Fruit fly (Drosophila melanogaster) whole organism, embryonic: ENCODE data around the gene N.
A peak's percentile ranks its signal among the peaks of the same experiment; 100 is the strongest.

ENCODE experiments used
- Aef1 ChIP-seq: fragments of 200-800 bp; sonication (Bioruptor generic); IDR thresholded peaks from 3 replicates; pipeline ENCODE4 v1.3.6; 2022; ENCODE audit warnings: missing biosample characterization, missing genetic modification characterization
- CG10147 ChIP-seq: fragments of 200-800 bp; sonication (Bioruptor generic); optimal IDR thresholded peaks from 2 replicates; lab custom pipeline; 2019; ENCODE audit warnings: missing biosample characterization, mild to moderate bottlenecking, missing genetic modification characterization, moderate library complexity
- CG10321 ChIP-seq: fragments of 200-800 bp; sonication (Bioruptor generic); IDR thresholded peaks from 2 replicates; pipeline ENCODE4 v1.3.6; 2022; ENCODE audit warnings: missing biosample characterization, missing genetic modification characterization
- CG10959 ChIP-seq: fragments of 200-800 bp; sonication (Bioruptor generic); IDR thresholded peaks from 2 replicates; pipeline ENCODE4 v1.3.6; 2022; ENCODE audit warnings: missing biosample characterization, missing genetic modification characterization
- CG12942 ChIP-seq: fragments of 200-800 bp; sonication (Bioruptor generic); optimal IDR thresholded peaks from 3 replicates; lab custom pipeline; 2016; ENCODE audit warnings: missing biosample characterization, missing genetic modification characterization
- CG17361 ChIP-seq: fragments of 200-800 bp; sonication (Bioruptor generic); IDR thresholded peaks from 3 replicates; pipeline ENCODE4 v1.3.6; 2022; ENCODE audit warnings: missing biosample characterization, missing genetic modification characterization
- CG18011 ChIP-seq: fragments of 200-800 bp; sonication (Bioruptor generic); optimal IDR thresholded peaks from 2 replicates; lab custom pipeline; 2017; ENCODE audit warnings: missing biosample characterization, missing genetic modification characterization, mild to moderate bottlenecking, moderate library complexity, missing genotype
- CG18599 ChIP-seq: fragments of 200-800 bp; sonication (Bioruptor generic); optimal IDR thresholded peaks from 3 replicates; lab custom pipeline; 2017; ENCODE audit warnings: missing biosample characterization, missing genetic modification characterization, mild to moderate bottlenecking, moderate library complexity, missing genetic modification reagents
- CG2129 ChIP-seq: fragments of 200-800 bp; sonication (Bioruptor generic); IDR thresholded peaks from 2 replicates; pipeline ENCODE4 v1.3.6; 2022; ENCODE audit warnings: missing biosample characterization, missing genetic modification characterization; ENCODE audit not compliant: partially characterized antibody
- CG2678 ChIP-seq: fragments of 200-800 bp; sonication (Bioruptor generic); optimal IDR thresholded peaks from 3 replicates; lab custom pipeline; 2019; ENCODE audit warnings: missing biosample characterization, mild to moderate bottlenecking, missing genetic modification characterization, moderate library complexity
- CG34422 ChIP-seq: fragments of 200-800 bp; sonication (Bioruptor generic); IDR thresholded peaks from 3 replicates; pipeline ENCODE4 v1.3.6; 2022; ENCODE audit warnings: missing biosample characterization, missing genetic modification characterization
- CG3995 ChIP-seq: fragments of 200-800 bp; sonication (Bioruptor generic); optimal IDR thresholded peaks from 3 replicates; lab custom pipeline; 2016; ENCODE audit warnings: missing biosample characterization, missing genetic modification characterization
- CG4282 ChIP-seq: fragments of 200-800 bp; sonication (Bioruptor generic); optimal IDR thresholded peaks from 2 replicates; lab custom pipeline; 2016; ENCODE audit warnings: missing biosample characterization, missing genetic modification characterization
- CG43689 ChIP-seq: fragments of 200-800 bp; sonication (Bioruptor generic); IDR thresholded peaks from 2 replicates; pipeline ENCODE4 v1.3.6; 2022; ENCODE audit warnings: missing biosample characterization, missing genetic modification characterization
- CG4707 ChIP-seq: fragments of 200-800 bp; sonication (Bioruptor generic); optimal IDR thresholded peaks from 2 replicates; lab custom pipeline; 2018; ENCODE audit warnings: missing biosample characterization, mild to moderate bottlenecking, missing genetic modification characterization, moderate library complexity
- CG6683 ChIP-seq: fragments of 200-800 bp; sonication (Bioruptor generic); optimal IDR thresholded peaks from 2 replicates; lab custom pipeline; 2017; ENCODE audit warnings: missing biosample characterization, mild to moderate bottlenecking, missing genetic modification characterization, missing genetic modification reagents
- CG7357 ChIP-seq: fragments of 200-800 bp; sonication (Bioruptor generic); IDR thresholded peaks from 3 replicates; pipeline ENCODE4 v1.3.6; 2022; ENCODE audit warnings: missing biosample characterization, missing genetic modification characterization
- CG7839 ChIP-seq: fragments of 200-800 bp; sonication (Bioruptor generic); optimal IDR thresholded peaks from 3 replicates; lab custom pipeline; 2018; ENCODE audit warnings: missing biosample characterization, mild to moderate bottlenecking, missing genetic modification characterization, moderate library complexity
- CG8359 ChIP-seq: fragments of 200-800 bp; sonication (Bioruptor generic); optimal IDR thresholded peaks from 2 replicates; lab custom pipeline; 2017; ENCODE audit warnings: missing biosample characterization, mild to moderate bottlenecking, missing genetic modification characterization, borderline replicate concordance
- CkIIα-i1 ChIP-seq: fragments of 200-800 bp; sonication (Bioruptor generic); IDR thresholded peaks from 2 replicates; pipeline ENCODE4 v1.3.6; 2022; ENCODE audit warnings: missing biosample characterization, missing genetic modification characterization
- D19A ChIP-seq: fragments of 200-800 bp; optimal IDR thresholded peaks from 3 replicates; lab custom pipeline; 2019; ENCODE audit warnings: missing biosample characterization, mild to moderate bottlenecking, missing genetic modification characterization, moderate library complexity
- Doc3 ChIP-seq: fragments of 200-800 bp; sonication (Bioruptor generic); IDR thresholded peaks from 3 replicates; pipeline ENCODE4 v1.3.6; 2022; ENCODE audit warnings: missing biosample characterization, missing genetic modification characterization; ENCODE audit not compliant: partially characterized antibody
- Drgx ChIP-seq: fragments of 200-800 bp; sonication (Bioruptor generic); IDR thresholded peaks from 2 replicates; pipeline ENCODE4 v1.3.6; 2022; ENCODE audit warnings: missing biosample characterization, missing genetic modification characterization
- Elba2 ChIP-seq: fragments of 200-800 bp; sonication (Bioruptor generic); optimal IDR thresholded peaks from 3 replicates; lab custom pipeline; 2016; ENCODE audit warnings: missing biosample characterization, missing genetic modification characterization
- H15 ChIP-seq: fragments of 200-800 bp; sonication (Bioruptor generic); IDR thresholded peaks from 3 replicates; pipeline ENCODE4 v1.3.6; 2022; ENCODE audit warnings: missing biosample characterization, missing genetic modification characterization
- HLH3B ChIP-seq: fragments of 200-800 bp; sonication (Bioruptor generic); IDR thresholded peaks from 2 replicates; pipeline ENCODE4 v1.3.6; 2022; ENCODE audit warnings: missing biosample characterization, missing genetic modification characterization
- Mad ChIP-seq: fragments of 200-800 bp; sonication (Bioruptor generic); optimal IDR thresholded peaks from 2 replicates; lab custom pipeline; 2016; ENCODE audit warnings: missing biosample characterization, missing genetic modification characterization
- Med ChIP-seq: fragments of 200-800 bp; sonication (Bioruptor generic); peaks from one replicate; lab custom pipeline; 2016; ENCODE audit warnings: missing biosample characterization, missing genetic modification characterization, mild to moderate bottlenecking, inconsistent platforms, moderate library complexity
- Scr ChIP-seq: fragments of 200-800 bp; sonication (Bioruptor generic); IDR thresholded peaks from 2 replicates; pipeline ENCODE4 v1.3.6; 2022; ENCODE audit warnings: missing biosample characterization, missing genetic modification characterization; ENCODE audit not compliant: partially characterized antibody
- Spps ChIP-seq: fragments of 200-800 bp; sonication (Bioruptor generic); optimal IDR thresholded peaks from 2 replicates; lab custom pipeline; 2018; ENCODE audit warnings: missing biosample characterization, mild to moderate bottlenecking, missing genetic modification characterization
- chm ChIP-seq: fragments of 200-800 bp; sonication (Bioruptor generic); IDR thresholded peaks from 2 replicates; pipeline ENCODE4 v1.3.6; 2022; ENCODE audit warnings: missing biosample characterization, missing genetic modification characterization
- cwo ChIP-seq: fragments of 200-800 bp; sonication (Bioruptor generic); optimal IDR thresholded peaks from 3 replicates; lab custom pipeline; 2017; ENCODE audit warnings: missing biosample characterization, missing genetic modification characterization, mild to moderate bottlenecking, moderate library complexity, missing genetic modification reagents
- ewg ChIP-seq: fragments of 200-800 bp; sonication (Bioruptor generic); optimal IDR thresholded peaks from 3 replicates; lab custom pipeline; 2017; ENCODE audit warnings: mild to moderate bottlenecking, missing biosample characterization, missing genetic modification reagents, missing genetic modification characterization
- fd102C ChIP-seq: fragments of 200-800 bp; sonication (Bioruptor generic); optimal IDR thresholded peaks from 2 replicates; lab custom pipeline; 2018; ENCODE audit warnings: missing biosample characterization, mild to moderate bottlenecking, missing genetic modification characterization, moderate library complexity
- gcm ChIP-seq: fragments of 200-800 bp; sonication (Bioruptor generic); optimal IDR thresholded peaks from 2 replicates; lab custom pipeline; 2019; ENCODE audit warnings: missing biosample characterization, mild to moderate bottlenecking, missing genetic modification characterization, moderate library complexity
- gfzf ChIP-seq: fragments of 200-800 bp; sonication (Bioruptor generic); optimal IDR thresholded peaks from 2 replicates; lab custom pipeline; 2016; ENCODE audit warnings: missing biosample characterization, mild to moderate bottlenecking, missing genetic modification characterization, moderate library complexity
- gsb ChIP-seq: fragments of 200-800 bp; sonication (Bioruptor generic); IDR thresholded peaks from 2 replicates; pipeline ENCODE4 v1.3.6; 2022; ENCODE audit warnings: missing biosample characterization, missing genetic modification characterization
- gt ChIP-seq: fragments of 200-800 bp; sonication (Bioruptor generic); IDR thresholded peaks from 2 replicates; pipeline ENCODE4 v1.3.6; 2022; ENCODE audit warnings: missing biosample characterization, missing genetic modification characterization
- her ChIP-seq: fragments of 200-800 bp; sonication (Bioruptor generic); optimal IDR thresholded peaks from 2 replicates; lab custom pipeline; 2016; ENCODE audit warnings: missing biosample characterization, missing genetic modification characterization
- hkb ChIP-seq, 2 experiments: fragments of 200-800 bp in 1 of 2; fragments of >200 bp in 1 of 2; sonication (Bioruptor generic) in 1 of 2; IDR thresholded peaks in 1 of 2; optimal IDR thresholded peaks in 1 of 2; 2 replicates each; pipeline versions ENCODE4 v1.3.6 to Lab custom; 2017 to 2022; ENCODE audit warnings: missing biosample characterization in 1 of 2, missing genetic modification characterization in 1 of 2
- kah ChIP-seq: fragments of 200-800 bp; sonication (Bioruptor generic); optimal IDR thresholded peaks from 2 replicates; lab custom pipeline; 2018; ENCODE audit warnings: missing biosample characterization, mild to moderate bottlenecking, missing genetic modification characterization
- nerfin-1 ChIP-seq: fragments of 200-800 bp; sonication (Bioruptor generic); optimal IDR thresholded peaks from 3 replicates; lab custom pipeline; 2019; ENCODE audit warnings: missing biosample characterization, mild to moderate bottlenecking, missing genetic modification characterization, moderate library complexity
- nerfin-2 ChIP-seq: fragments of 200-800 bp; sonication (Bioruptor generic); IDR thresholded peaks from 2 replicates; pipeline ENCODE4 v1.3.6; 2022; ENCODE audit warnings: missing biosample characterization, missing genetic modification characterization; ENCODE audit not compliant: partially characterized antibody
- pb ChIP-seq: fragments of 200-800 bp; sonication (Bioruptor generic); optimal IDR thresholded peaks from 3 replicates; lab custom pipeline; 2016; ENCODE audit warnings: missing biosample characterization, missing genetic modification characterization
- pho ChIP-seq: fragments of 200-800 bp; sonication (Bioruptor generic); optimal IDR thresholded peaks from 2 replicates; lab custom pipeline; 2016; ENCODE audit warnings: missing biosample characterization, missing genetic modification characterization
- slbo ChIP-seq: fragments of 200-800 bp; sonication (Bioruptor generic); IDR thresholded peaks from 2 replicates; pipeline ENCODE4 v1.3.6; 2022; ENCODE audit warnings: missing biosample characterization, missing genetic modification characterization
- sob ChIP-seq: fragments of 200-800 bp; sonication (Bioruptor generic); IDR thresholded peaks from 2 replicates; pipeline ENCODE4 v1.3.6; 2022; ENCODE audit warnings: missing biosample characterization, missing genetic modification characterization
- sug ChIP-seq: fragments of 200-800 bp; optimal IDR thresholded peaks from 2 replicates; lab custom pipeline; 2019; ENCODE audit warnings: missing biosample characterization, mild to moderate bottlenecking, missing genetic modification characterization, moderate library complexity
- trem ChIP-seq: fragments of 200-800 bp; optimal IDR thresholded peaks from 3 replicates; lab custom pipeline; 2019; ENCODE audit warnings: missing biosample characterization, mild to moderate bottlenecking, missing genetic modification characterization, moderate library complexity
- vvl ChIP-seq: fragments of 200-800 bp; sonication (Bioruptor generic); IDR thresholded peaks from 2 replicates; pipeline ENCODE4 v1.3.6; 2022; ENCODE audit warnings: missing biosample characterization, missing genetic modification characterization

The N gene

DNA sequence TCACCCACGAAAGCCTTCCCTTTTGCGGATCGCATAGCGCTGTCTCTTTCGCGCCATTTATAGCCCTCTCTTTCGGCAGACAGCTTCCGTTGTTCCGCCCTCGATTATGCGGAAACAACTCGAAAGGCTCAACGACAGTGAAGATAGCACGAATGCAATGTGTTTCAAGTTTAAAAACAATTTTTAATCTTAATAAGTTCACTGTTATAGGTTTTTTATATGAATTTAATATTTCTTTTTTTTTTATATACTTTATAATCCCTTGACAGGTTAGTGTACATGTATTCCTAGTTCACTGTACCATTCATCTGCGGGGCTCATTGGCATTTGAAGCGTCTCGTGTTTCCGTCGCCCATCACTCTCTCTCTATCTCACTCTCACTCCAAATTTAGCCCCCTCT is 38.3 kb upstream of the N start (continued):
- TF ChIP-seq CG10147 (GFP tag; lab: Kevin White, UChicago) (no peak), HLH3B (GFP tag; lab: Robert Waterston, UW) (peak; percentile 77), CG4707 (no peak), CG34422 (GFP tag; lab: Robert Waterston, UW) (no peak), slbo (GFP tag; lab: Robert Waterston, UW) (no peak), CG18011 (GFP tag; lab: Kevin White, UChicago) (no peak), gfzf (no peak), nerfin-2 (GFP tag; lab: Robert Waterston, UW) (no peak), Mad (GFP tag; lab: Kevin White, UChicago) (no peak), pb (GFP tag; lab: Kevin White, UChicago) (no peak), CG3995 (GFP tag; lab: Kevin White, UChicago) (no peak), CG7839 (peak; percentile 65), Drgx (GFP tag; lab: Robert Waterston, UW) (no peak), ewg (GFP tag; lab: Kevin White, UChicago) (no peak), Elba2 (GFP tag; lab: Kevin White, UChicago) (no peak), CG2129 (GFP tag; lab: Robert Waterston, UW) (no peak), nerfin-1 (tag; lab: Kevin White, UChicago) (no peak), kah (no peak), pho (GFP tag; lab: Kevin White, UChicago) (no peak), D19A (tag; lab: Kevin White, UChicago) (peak; percentile 20), gcm (no peak), CG18599 (GFP tag; lab: Kevin White, UChicago) (peak; percentile 4), trem (tag; lab: Kevin White, UChicago) (peak; percentile 6), Aef1 (GFP tag; lab: Robert Waterston, UW) (peak; percentile 53; the same call in 2 of the 3 replicates), Spps (tag; lab: Kevin White, UChicago) (peak; percentile 20), CG8359 (GFP tag; lab: Kevin White, UChicago) (no peak), Med (peak; percentile 66), cwo (GFP tag; lab: Kevin White, UChicago) (no peak), CG7357 (GFP tag; lab: Robert Waterston, UW) (no peak), CG4282 (no peak), CG10959 (GFP tag; lab: Robert Waterston, UW) (peak; percentile 55; the same call in 1 of the 2 replicates), her (GFP tag; lab: Kevin White, UChicago) (no peak), sug (tag; lab: Kevin White, UChicago) (no peak), sob (0 out of 2 replicates have a peak, but pooled peaks have one; percentile 12), CG12942 (GFP tag; lab: Kevin White, UChicago) (no peak), Doc3 (GFP tag; lab: Robert Waterston, UW) (no peak), gt (0 out of 2 replicates have a peak, but pooled peaks have one; percentile 11), chm (GFP tag; lab: Robert Waterston, UW) (no peak), Scr (GFP tag; lab: Robert Waterston, UW) (no peak), CG17361 (GFP tag; lab: Robert Waterston, UW) (no peak), fd102C (no peak), hkb (optimal IDR thresholded peaks at IDR 0.05; lab: Kevin White, UChicago) (no peak), hkb (GFP tag; IDR thresholded peaks at IDR 0.05; lab: Robert Waterston, UW) (peak; percentile 46; the same call in 1 of the 2 replicates), H15 (GFP tag; lab: Robert Waterston, UW) (0 out of 3 replicates have a peak, but pooled peaks have one; percentile 11), gsb (GFP tag; lab: Robert Waterston, UW) (no peak), CG2678 (tag; lab: Kevin White, UChicago) (peak; percentile 59), CG43689 (GFP tag; lab: Robert Waterston, UW) (no peak), vvl (GFP tag; lab: Robert Waterston, UW) (no peak), CG6683 (GFP tag; lab: Kevin White, UChicago) (no peak), CG10321 (peak; percentile 23; the same call in 1 of the 2 replicates), CkIIα-i1 (GFP tag; lab: Robert Waterston, UW) (no peak)
